Worm (Caenorhabditis elegans): ENCODE measurements around the gene dhs-27.

The dhs-27 gene

ce11 chrX:3366782-3367181 lies 47.7 kb downstream of the dhs-27 start:
- no peak for TF ChIP-seq unc-62 (GFP tag; optimal IDR thresholded peaks at IDR 0.05)
- TF ChIP-seq tbx-8 (GFP tag; optimal IDR thresholded peaks at IDR 0.05): no peak
- no peak for TF ChIP-seq sem-2 (GFP tag; optimal IDR thresholded peaks at IDR 0.05)
- TF ChIP-seq pha-4 (tag; optimal IDR thresholded peaks at IDR 0.05): no peak
- no peak for TF ChIP-seq lin-32 (GFP tag; optimal IDR thresholded peaks at IDR 0.05)
- TF ChIP-seq blmp-1 (tag; optimal IDR thresholded peaks at IDR 0.05): no peak
- TF ChIP-seq lin-13 (tag; optimal IDR thresholded peaks at IDR 0.05): no peak
- TF ChIP-seq hlh-1 (tag; optimal IDR thresholded peaks at IDR 0.05): no peak
- no peak for TF ChIP-seq M03D4.4 (tag; optimal IDR thresholded peaks at IDR 0.05)
- no peak for TF ChIP-seq cnd-1 (tag; optimal IDR thresholded peaks at IDR 0.05)
- TF ChIP-seq sptf-1 (tag; optimal IDR thresholded peaks at IDR 0.05): no peak
- TF ChIP-seq elt-1 (tag; optimal IDR thresholded peaks at IDR 0.05; ENCODE audit: borderline replicate concordance, insufficient read depth): no peak
- TF ChIP-seq elt-3 (tag; optimal IDR thresholded peaks at IDR 0.05): no peak
- no peak for TF ChIP-seq mep-1 (tag; optimal IDR thresholded peaks at IDR 0.05)

All from whole organism, mixed stage, embryonic.